Worm (Caenorhabditis elegans) whole organism, L1 larva: ENCODE results near the gene lat-1.

Experiments used
- ama-1 ChIP-seq: fragments of 150-350 bp; optimal IDR thresholded peaks from 2 replicates; lab custom pipeline; 2014
- elt-3 ChIP-seq, 6 experiments: fragments of 150-350 bp in 1 of 6; sonication (generic microtip); optimal IDR thresholded peaks; 2 replicates each; lab custom pipeline; 2017 to 2018; ENCODE audit warnings: missing biosample characterization in 6 of 6, missing genetic modification characterization in 6 of 6, inconsistent platforms in 1 of 6
- mep-1 ChIP-seq: fragments of 150-350 bp; optimal IDR thresholded peaks from 2 replicates; lab custom pipeline; 2014; ENCODE audit warnings: missing biosample characterization, missing genetic modification characterization
- nhr-19 ChIP-seq: fragments of 200-800 bp; sonication (Bioruptor generic); conservative IDR thresholded peaks from 2 replicates; pipeline ENCODE4 v1.3.6; 2022; ENCODE audit warnings: missing genetic modification characterization, missing compliant biosample characterization
- nhr-28 ChIP-seq: fragments of 150-350 bp; optimal IDR thresholded peaks from 2 replicates; lab custom pipeline; 2014; ENCODE audit warnings: missing biosample characterization, missing genetic modification characterization
- nhr-90 ChIP-seq: sonication (generic microtip); optimal IDR thresholded peaks from 2 replicates; lab custom pipeline; 2016; ENCODE audit warnings: mild to moderate bottlenecking, missing genetic modification characterization, missing compliant biosample characterization; ENCODE audit not compliant: poor library complexity
- skn-1 ChIP-seq: fragments of 150-350 bp; optimal IDR thresholded peaks from 2 replicates; lab custom pipeline; 2014; ENCODE audit warnings: missing biosample characterization, missing genetic modification characterization
- zip-4 ChIP-seq: fragments of 200-800 bp; sonication (Bioruptor generic); optimal IDR thresholded peaks from 2 replicates; lab custom pipeline; 2018; ENCODE audit warnings: mild to moderate bottlenecking, missing genetic modification characterization, moderate library complexity, missing compliant biosample characterization

DNA sequence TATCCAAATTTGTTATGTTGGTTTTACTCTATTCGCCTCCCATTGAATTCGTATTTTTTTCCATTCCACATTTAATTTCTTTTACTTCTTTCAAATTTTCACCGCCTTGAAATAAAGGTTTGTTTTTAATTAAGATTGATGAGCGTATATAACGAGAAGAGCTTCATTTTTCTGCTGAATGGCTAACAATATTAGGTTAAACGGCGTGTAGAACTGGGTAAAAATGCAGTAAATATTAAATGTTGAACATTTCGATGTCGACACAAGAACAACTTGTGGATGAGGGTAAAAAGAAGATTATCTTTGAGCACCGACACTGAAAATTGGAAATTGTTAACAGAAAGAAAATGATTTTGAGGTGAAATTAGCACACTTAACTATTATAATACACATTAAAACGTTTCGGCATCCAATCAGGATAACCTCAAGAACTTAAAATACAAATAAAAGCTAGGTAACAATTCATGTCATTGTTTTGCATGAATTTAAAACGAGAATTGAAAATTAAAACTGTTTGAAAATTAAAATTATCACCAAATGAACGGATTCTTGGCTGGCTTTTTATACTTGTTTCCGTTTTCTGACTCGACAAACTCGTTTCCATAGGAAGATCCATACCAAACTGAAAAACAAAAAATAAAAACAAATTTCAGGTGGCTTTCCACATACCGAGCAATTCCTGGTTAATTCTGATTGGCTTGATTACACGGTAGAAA lies 42.4 kb downstream of the lat-1 start:
- TF ChIP-seq elt-3 (tag; optimal IDR thresholded peaks at IDR 0.05; lab: Kevin White, UChicago) (no peak), nhr-90 (tag; lab: Kevin White, UChicago) (no peak), zip-4 (no peak), nhr-19 (GFP tag; lab: Robert Waterston, UW) (no peak), ama-1 (lab: Kevin White, UChicago) (no peak), mep-1 (tag; lab: Kevin White, UChicago) (no peak), skn-1 (tag; lab: Kevin White, UChicago) (no peak), nhr-28 (tag; lab: Kevin White, UChicago) (no peak)
